Worm (Caenorhabditis elegans): Measurements from ENCODE around the gene B0554.2.

- TF ChIP-seq him-1 (tag; optimal IDR thresholded peaks at IDR 0.05) = no peak
- TF ChIP-seq dao-5 (tag; optimal IDR thresholded peaks at IDR 0.05) = no peak
- TF ChIP-seq W03F9.2 (tag; optimal IDR thresholded peaks at IDR 0.05) = no peak
Observed at ce11 chrV:482860-483259, 48.9 kb downstream of the B0554.2 start.

All from whole organism, L4/young adult.